Worm (Caenorhabditis elegans) whole organism, mixed stage, embryonic: Measurements from ENCODE around the gene glb-10.

ENCODE experiments used
- M03D4.4 ChIP-seq: sonication (generic microtip); optimal IDR thresholded peaks from 2 replicates; lab custom pipeline; 2017; ENCODE audit warnings: mild to moderate bottlenecking, missing genetic modification characterization, missing compliant biosample characterization
- bed-3 ChIP-seq: fragments of 200-800 bp; sonication (Bioruptor generic); optimal IDR thresholded peaks from 3 replicates; lab custom pipeline; 2018; ENCODE audit warnings: mild to moderate bottlenecking, missing genetic modification characterization, moderate library complexity, missing compliant biosample characterization
- ceh-39 ChIP-seq: fragments of 150-350 bp; optimal IDR thresholded peaks from 2 replicates; lab custom pipeline; 2014; ENCODE audit warnings: missing biosample characterization, missing genetic modification characterization
- ceh-43 ChIP-seq: fragments of 200-800 bp; sonication (Bioruptor generic); optimal IDR thresholded peaks from 2 replicates; lab custom pipeline; 2018; ENCODE audit warnings: mild to moderate bottlenecking, missing genetic modification characterization, moderate library complexity, missing compliant biosample characterization
- ceh-83 ChIP-seq: fragments of 200-800 bp; sonication (Bioruptor generic); optimal IDR thresholded peaks from 2 replicates; lab custom pipeline; 2018; ENCODE audit warnings: mild to moderate bottlenecking, missing genetic modification characterization, missing compliant biosample characterization
- ces-1 ChIP-seq: fragments of 150-350 bp; optimal IDR thresholded peaks from 2 replicates; lab custom pipeline; 2014; ENCODE audit warnings: missing biosample characterization, missing genetic modification reagents, missing genetic modification characterization
- cnd-1 ChIP-seq: fragments of 200-800 bp; sonication (Bioruptor generic); optimal IDR thresholded peaks from 2 replicates; lab custom pipeline; 2018; ENCODE audit warnings: mild to moderate bottlenecking, missing genetic modification characterization, missing compliant biosample characterization
- drap-1 ChIP-seq: fragments of 200-800 bp; sonication (Bioruptor generic); optimal IDR thresholded peaks from 3 replicates; lab custom pipeline; 2018; ENCODE audit warnings: mild to moderate bottlenecking, missing genetic modification characterization, missing compliant biosample characterization
- elt-1 ChIP-seq: sonication (generic microtip); optimal IDR thresholded peaks from 2 replicates; lab custom pipeline; 2017; ENCODE audit warnings: missing genetic modification characterization, mild to moderate bottlenecking, missing compliant biosample characterization, antibody characterized with exemption, moderate library complexity, borderline replicate concordance; ENCODE audit not compliant: insufficient read depth
- elt-3 ChIP-seq: fragments of 150-350 bp; optimal IDR thresholded peaks from 2 replicates; lab custom pipeline; 2014; ENCODE audit warnings: missing biosample characterization, missing genetic modification characterization
- flh-1 ChIP-seq: fragments of 200-800 bp; sonication (Bioruptor generic); optimal IDR thresholded peaks from 2 replicates; lab custom pipeline; 2018; ENCODE audit warnings: mild to moderate bottlenecking, missing genetic modification characterization, moderate library complexity, missing compliant biosample characterization
- ham-2 ChIP-seq: fragments of 200-800 bp; sonication (Bioruptor generic); optimal IDR thresholded peaks from 2 replicates; lab custom pipeline; 2018; ENCODE audit warnings: mild to moderate bottlenecking, missing genetic modification characterization, missing compliant biosample characterization
- hlh-1 ChIP-seq: fragments of 150-350 bp; optimal IDR thresholded peaks from 2 replicates; lab custom pipeline; 2014; ENCODE audit warnings: missing biosample characterization, missing genetic modification reagents, missing genetic modification characterization
- lin-32 ChIP-seq: fragments of 200-800 bp; sonication (Bioruptor generic); optimal IDR thresholded peaks from 2 replicates; lab custom pipeline; 2018; ENCODE audit warnings: mild to moderate bottlenecking, missing genetic modification characterization, missing compliant biosample characterization
- lsy-2 ChIP-seq: fragments of 150-350 bp; optimal IDR thresholded peaks from 2 replicates; lab custom pipeline; 2014; ENCODE audit warnings: missing biosample characterization, missing genetic modification characterization
- mab-5 ChIP-seq: fragments of 150-350 bp; optimal IDR thresholded peaks from 2 replicates; lab custom pipeline; 2014; ENCODE audit warnings: missing biosample characterization, missing genetic modification characterization
- mep-1 ChIP-seq: fragments of 150-350 bp; optimal IDR thresholded peaks from 2 replicates; lab custom pipeline; 2017; ENCODE audit warnings: missing biosample characterization, missing genetic modification reagents, missing genetic modification characterization, inconsistent platforms
- mls-2 ChIP-seq: sonication (generic microtip); optimal IDR thresholded peaks from 2 replicates; lab custom pipeline; 2016; ENCODE audit warnings: mild to moderate bottlenecking, missing genetic modification characterization, moderate library complexity, missing compliant biosample characterization
- nhr-2 ChIP-seq: fragments of 150-350 bp; optimal IDR thresholded peaks from 2 replicates; lab custom pipeline; 2014; ENCODE audit warnings: missing biosample characterization, missing genetic modification characterization
- nhr-237 ChIP-seq: fragments of 150-350 bp; optimal IDR thresholded peaks from 2 replicates; lab custom pipeline; 2014; ENCODE audit warnings: missing biosample characterization, missing genetic modification characterization
- nhr-28 ChIP-seq: fragments of 150-350 bp; optimal IDR thresholded peaks from 2 replicates; lab custom pipeline; 2014; ENCODE audit warnings: missing biosample characterization, missing genetic modification characterization
- nhr-76 ChIP-seq: sonication (generic microtip); optimal IDR thresholded peaks from 2 replicates; lab custom pipeline; 2017; ENCODE audit warnings: missing biosample characterization, missing genetic modification characterization
- pha-4 ChIP-seq: fragments of 150-350 bp; optimal IDR thresholded peaks from 2 replicates; lab custom pipeline; 2018; ENCODE audit warnings: missing biosample characterization, missing genetic modification reagents, missing genetic modification characterization
- sem-2 ChIP-seq: fragments of 200-800 bp; sonication (Bioruptor generic); optimal IDR thresholded peaks from 2 replicates; lab custom pipeline; 2018; ENCODE audit warnings: mild to moderate bottlenecking, missing genetic modification characterization, missing compliant biosample characterization
- snpc-4 ChIP-seq: fragments of 150-350 bp; optimal IDR thresholded peaks from 2 replicates; lab custom pipeline; 2014; ENCODE audit warnings: missing biosample characterization, missing genetic modification characterization
- sptf-1 ChIP-seq: sonication (generic microtip); optimal IDR thresholded peaks from 2 replicates; lab custom pipeline; 2017; ENCODE audit warnings: mild to moderate bottlenecking, missing genetic modification characterization, moderate library complexity, missing compliant biosample characterization
- tbx-8 ChIP-seq: fragments of 200-800 bp; sonication (Bioruptor generic); optimal IDR thresholded peaks from 2 replicates; lab custom pipeline; 2018; ENCODE audit warnings: mild to moderate bottlenecking, missing genetic modification characterization, moderate library complexity, missing compliant biosample characterization
- unc-120 ChIP-seq: sonication (generic microtip); optimal IDR thresholded peaks from 2 replicates; lab custom pipeline; 2017; ENCODE audit warnings: missing genetic modification characterization, missing compliant biosample characterization; ENCODE audit not compliant: poor library complexity, severe bottlenecking
- unc-39 ChIP-seq: fragments of 150-350 bp; optimal IDR thresholded peaks from 2 replicates; lab custom pipeline; 2014; ENCODE audit warnings: missing biosample characterization, missing genetic modification characterization
- unc-62 ChIP-seq: fragments of 150-350 bp; optimal IDR thresholded peaks from 2 replicates; lab custom pipeline; 2014; ENCODE audit warnings: missing biosample characterization, missing genetic modification reagents, missing genetic modification characterization
- ztf-11 ChIP-seq: fragments of 150-350 bp; optimal IDR thresholded peaks from 2 replicates; lab custom pipeline; 2014; ENCODE audit warnings: missing biosample characterization, missing genetic modification characterization

The glb-10 gene

DNA sequence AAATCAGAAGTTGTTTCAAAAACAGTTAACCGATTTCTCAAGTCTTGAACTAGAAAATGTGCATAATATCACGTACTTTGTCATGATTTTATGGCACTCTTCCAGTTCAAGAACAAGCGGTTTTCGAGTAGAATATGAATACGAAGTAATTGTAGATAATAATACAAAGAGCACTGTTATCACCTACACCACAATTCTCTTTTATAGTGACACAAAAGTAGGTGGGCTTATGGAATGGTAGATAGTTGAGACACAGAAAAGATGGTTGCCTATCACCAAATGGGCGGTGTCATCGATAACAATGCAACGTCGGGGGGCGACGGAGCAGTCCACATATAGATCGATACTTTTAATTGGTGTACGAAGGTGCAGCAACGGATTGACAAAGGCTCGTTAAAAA lies 19.6 kb upstream of the glb-10 start:
- TF ChIP-seq mab-5 (tag; lab: Kevin White, UChicago), result no peak
- TF ChIP-seq ceh-43 (GFP tag; lab: Kevin White, UChicago), result no peak
- TF ChIP-seq cnd-1 (tag; lab: Kevin White, UChicago), result no peak
- no peak for TF ChIP-seq nhr-28
- TF ChIP-seq unc-120, result no peak
- TF ChIP-seq ceh-39 (tag; lab: Kevin White, UChicago), result no peak
- TF ChIP-seq unc-39 (tag; lab: Kevin White, UChicago), result no peak
- TF ChIP-seq hlh-1, result no peak
- TF ChIP-seq nhr-2 (tag; lab: Kevin White, UChicago), result no peak
- no peak for TF ChIP-seq unc-62 (GFP tag; lab: Kevin White, UChicago)
- no peak for TF ChIP-seq M03D4.4 (tag; lab: Kevin White, UChicago)
- TF ChIP-seq flh-1 (GFP tag; lab: Kevin White, UChicago), result no peak
- TF ChIP-seq sptf-1 (tag; lab: Kevin White, UChicago), result no peak

DNA sequence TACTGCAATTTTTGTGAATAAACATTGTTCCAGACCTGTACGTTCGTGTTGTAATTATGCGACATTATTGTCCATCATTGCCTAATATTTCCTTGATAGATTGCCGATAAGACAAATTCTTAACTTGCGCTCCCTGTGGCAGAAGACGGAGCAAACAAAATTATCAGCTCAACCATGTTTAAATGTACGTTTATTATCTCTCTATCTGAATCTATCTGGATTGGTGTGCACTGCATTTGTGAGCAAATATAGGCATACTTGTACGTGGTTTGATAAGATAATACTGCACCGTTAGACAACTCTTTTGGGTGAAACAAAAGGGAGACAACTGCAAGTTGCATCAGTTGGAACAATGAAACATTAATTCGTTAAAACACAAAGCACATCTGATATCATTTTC lies 18.2 kb upstream of the glb-10 start:
- TF ChIP-seq ham-2 (GFP tag; lab: Kevin White, UChicago) (no peak), ztf-11 (tag; lab: Kevin White, UChicago) (no peak), nhr-237 (tag; lab: Kevin White, UChicago) (no peak), drap-1 (GFP tag; lab: Kevin White, UChicago) (no peak), nhr-2 (tag; lab: Kevin White, UChicago) (no peak), mls-2 (no peak), sptf-1 (tag; lab: Kevin White, UChicago) (no peak), unc-39 (tag; lab: Kevin White, UChicago) (no peak), unc-120 (no peak), ceh-43 (GFP tag; lab: Kevin White, UChicago) (no peak), ceh-39 (tag; lab: Kevin White, UChicago) (no peak), lsy-2 (no peak), snpc-4 (tag; lab: Kevin White, UChicago) (no peak), nhr-76 (tag; lab: Kevin White, UChicago) (no peak), lin-32 (no peak), M03D4.4 (tag; lab: Kevin White, UChicago) (no peak)

DNA sequence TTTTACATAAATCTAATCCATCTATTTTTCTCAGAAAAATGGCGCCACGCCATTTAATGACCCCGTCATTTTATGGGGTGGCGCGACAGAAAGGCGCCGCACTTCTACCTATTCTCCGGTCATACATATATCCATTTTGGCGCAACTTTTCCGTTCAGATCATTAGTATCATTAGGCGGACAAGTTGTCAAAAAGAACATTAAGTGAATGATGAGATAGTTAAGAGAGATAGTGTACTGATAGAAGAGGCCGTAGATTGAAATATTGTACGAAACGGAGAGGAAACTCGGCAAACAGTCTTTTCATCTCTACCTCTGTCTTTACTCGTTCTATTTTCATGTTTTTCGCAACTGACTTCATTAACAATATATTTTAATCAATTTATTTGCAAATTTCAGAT lies 15.0 kb upstream of the glb-10 start, which contains the start of gene sma-6:
Gene sma-6, plus strand, starts transcription at position 399 of the 400 bp plus-strand sequence.
- TF ChIP-seq sem-2 (GFP tag; lab: Kevin White, UChicago) (no peak), M03D4.4 (tag; lab: Kevin White, UChicago) (no peak), lin-32 (no peak), ceh-39 (tag; lab: Kevin White, UChicago) (no peak), bed-3 (GFP tag; lab: Kevin White, UChicago) (no peak), nhr-76 (tag; lab: Kevin White, UChicago) (no peak), mep-1 (tag; lab: Kevin White, UChicago) (no peak), mab-5 (tag; lab: Kevin White, UChicago) (no peak), ces-1 (GFP tag; lab: Kevin White, UChicago) (no peak)

DNA sequence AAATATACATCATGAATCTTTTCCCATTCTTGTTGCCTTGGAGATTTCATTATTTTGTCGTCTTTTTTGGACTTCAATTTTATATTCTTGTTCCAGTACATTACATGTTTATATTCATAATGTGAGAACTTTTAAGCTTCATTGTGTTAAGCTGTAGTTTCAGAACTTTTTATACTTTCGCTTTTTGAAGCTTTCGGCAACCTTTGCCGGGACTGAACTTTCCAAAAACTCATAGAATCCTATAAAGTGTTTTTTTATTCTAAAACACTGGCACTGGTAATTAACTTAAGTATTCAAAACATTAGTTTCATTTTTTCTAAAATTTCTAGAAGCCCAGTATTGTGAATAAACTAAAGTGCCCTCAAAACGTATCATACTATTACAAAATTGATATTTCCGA lies 13.9 kb upstream of the glb-10 start, which contains the start of gene C32D5.4:
Gene C32D5.4, minus strand, starts transcription at position 101 of the 400 bp plus-strand sequence.
- TF ChIP-seq mls-2 (no peak), nhr-237 (tag; lab: Kevin White, UChicago) (no peak), ceh-39 (tag; lab: Kevin White, UChicago) (no peak), ztf-11 (tag; lab: Kevin White, UChicago) (no peak), nhr-76 (tag; lab: Kevin White, UChicago) (no peak), tbx-8 (no peak), nhr-2 (tag; lab: Kevin White, UChicago) (no peak), ceh-83 (no peak), mep-1 (tag; lab: Kevin White, UChicago) (no peak), ces-1 (GFP tag; lab: Kevin White, UChicago) (no peak), lin-32 (no peak), drap-1 (GFP tag; lab: Kevin White, UChicago) (no peak), sem-2 (GFP tag; lab: Kevin White, UChicago) (no peak), elt-1 (tag; lab: Kevin White, UChicago) (no peak), sptf-1 (tag; lab: Kevin White, UChicago) (no peak), unc-39 (tag; lab: Kevin White, UChicago) (no peak)
- TF ChIP-seq, all 35 proteins: peak for 0

DNA sequence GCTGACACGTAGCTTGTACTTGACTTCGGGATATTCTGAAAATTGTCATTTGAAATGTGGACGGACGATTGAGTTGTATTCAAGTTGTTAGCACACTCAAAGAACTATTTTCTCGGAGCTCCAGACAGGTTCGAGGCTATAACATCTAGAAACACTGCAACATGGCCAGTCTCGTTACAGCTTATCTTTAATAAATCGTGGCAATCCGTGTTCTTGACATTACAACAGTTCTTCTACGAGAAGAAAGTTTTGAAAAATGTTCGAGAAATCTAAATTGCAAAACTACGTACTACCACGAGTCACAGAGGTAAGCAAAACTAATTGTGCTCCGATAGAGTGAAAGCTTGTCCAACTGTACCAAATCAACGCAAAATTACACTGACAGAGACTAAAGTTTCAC lies 13.0 kb upstream of the glb-10 start:
- TF ChIP-seq mab-5 (tag; lab: Kevin White, UChicago) (no peak), lsy-2 (no peak), drap-1 (GFP tag; lab: Kevin White, UChicago) (no peak), elt-3 (tag; lab: Kevin White, UChicago) (no peak), unc-120 (no peak), elt-1 (tag; lab: Kevin White, UChicago) (no peak), ceh-83 (no peak), pha-4 (tag; lab: Kevin White, UChicago) (no peak)
